Fruit fly (Drosophila melanogaster): ENCODE results near the gene CG3698.

The CG3698 gene

dm6 chr3L:20809088-20809999 lies 11.2 kb upstream of the CG3698 start, which contains the start of the genes CG3634 and HIPP1:
CG3634 (minus strand) TSS chr3L:20809272.
HIPP1 (plus strand) TSS chr3L:20809669.
- no peak for TF ChIP-seq CG17801 (GFP tag; optimal IDR thresholded peaks at IDR 0.05; ENCODE audit: partially characterized antibody)

- no peak for TF ChIP-seq CG17801 (GFP tag; optimal IDR thresholded peaks at IDR 0.05; ENCODE audit: partially characterized antibody)
Observed at dm6 chr3L:20800208-20800607, 2.0 kb upstream of the CG3698 start, which contains the start of gene Spc105R. Spc105R (plus strand) TSS chr3L:20800410.

- no peak for TF ChIP-seq CG17801 (GFP tag; optimal IDR thresholded peaks at IDR 0.05; ENCODE audit: partially characterized antibody)
Observed at dm6 chr3L:20797379-20797778, 796 bp downstream of the CG3698 start.

- TF ChIP-seq CG17801 (GFP tag; optimal IDR thresholded peaks at IDR 0.05; ENCODE audit: partially characterized antibody) = no peak
Observed at dm6 chr3L:20796757-20797156, 1.4 kb downstream of the CG3698 start.

dm6 chr3L:20792693-20793092 lies 5.5 kb downstream of the CG3698 start, which contains the start of gene Six4:
Six4 (minus strand) TSS chr3L:20792777.
- no peak for TF ChIP-seq CG17801 (GFP tag; optimal IDR thresholded peaks at IDR 0.05; ENCODE audit: partially characterized antibody)

- no peak for TF ChIP-seq CG17801 (GFP tag; optimal IDR thresholded peaks at IDR 0.05; ENCODE audit: partially characterized antibody)
Observed at dm6 chr3L:20789299-20789698, 8.9 kb downstream of the CG3698 start.

- peak; percentile 3 for TF ChIP-seq CG17801 (GFP tag; optimal IDR thresholded peaks at IDR 0.05; ENCODE audit: partially characterized antibody)
Observed at dm6 chr3L:20787835-20788380, 10.3 kb downstream of the CG3698 start, which contains the start of gene CG11396. CG11396 (minus strand) TSS chr3L:20788137.

- TF ChIP-seq CG17801 (GFP tag; optimal IDR thresholded peaks at IDR 0.05; ENCODE audit: partially characterized antibody) = peak; percentile 60
Observed at dm6 chr3L:20785742-20786427, 12.3 kb downstream of the CG3698 start, which contains the start of gene Pcif1. Pcif1 (minus strand) TSS chr3L:20786197.

dm6 chr3L:20784812-20785671 lies 13.1 kb downstream of the CG3698 start:
- no peak for TF ChIP-seq CG17801 (GFP tag; optimal IDR thresholded peaks at IDR 0.05; ENCODE audit: partially characterized antibody)

dm6 chr3L:20784394-20784793 lies 13.8 kb downstream of the CG3698 start:
- no peak for TF ChIP-seq CG17801 (GFP tag; optimal IDR thresholded peaks at IDR 0.05; ENCODE audit: partially characterized antibody)

dm6 chr3L:20778224-20779063 lies 19.7 kb downstream of the CG3698 start, which contains the start of the genes Pex16 and Pex14:
Pex16 (minus strand) TSS chr3L:20778264.
Pex14 (plus strand) TSS chr3L:20778799.
- peak; percentile 41 for TF ChIP-seq CG17801 (GFP tag; optimal IDR thresholded peaks at IDR 0.05; ENCODE audit: partially characterized antibody)

- no peak for TF ChIP-seq CG17801 (GFP tag; optimal IDR thresholded peaks at IDR 0.05; ENCODE audit: partially characterized antibody)
Observed at dm6 chr3L:20777496-20777895, 20.7 kb downstream of the CG3698 start.

dm6 chr3L:20772647-20773015 lies 25.5 kb downstream of the CG3698 start:
- no peak for TF ChIP-seq CG17801 (GFP tag; optimal IDR thresholded peaks at IDR 0.05; ENCODE audit: partially characterized antibody)
